Fruit fly (Drosophila melanogaster) whole organism, wandering third instar larva: ENCODE results near the gene PGAP1.

ENCODE experiments used
- Abd-B ChIP-seq: fragments of >200 bp; optimal IDR thresholded peaks from 2 replicates; lab custom pipeline; 2017; ENCODE audit warnings: missing biosample characterization, missing genetic modification characterization
- CG32264 ChIP-seq: fragments of 200-800 bp; sonication (Bioruptor generic); optimal IDR thresholded peaks from 2 replicates; lab custom pipeline; 2016; ENCODE audit warnings: missing biosample characterization, missing genetic modification characterization
- CG9705 ChIP-seq: fragments of 200-800 bp; sonication (Bioruptor generic); optimal IDR thresholded peaks from 2 replicates; lab custom pipeline; 2018; ENCODE audit warnings: missing biosample characterization, mild to moderate bottlenecking, missing genetic modification characterization
- Dfd ChIP-seq: fragments of >200 bp; optimal IDR thresholded peaks from 2 replicates; lab custom pipeline; 2017; ENCODE audit warnings: missing biosample characterization, missing genetic modification characterization
- Dif ChIP-seq: fragments of 200-275, 200-300 bp; sonication (Bioruptor generic); optimal IDR thresholded peaks from 2 replicates; lab custom pipeline; 2018; ENCODE audit warnings: missing biosample characterization, missing genetic modification characterization; ENCODE audit not compliant: partially characterized antibody
- GATAd ChIP-seq: sonication (Bioruptor generic); optimal IDR thresholded peaks from 2 replicates; lab custom pipeline; 2016; ENCODE audit warnings: missing biosample characterization, missing genetic modification characterization
- HLH106 ChIP-seq: fragments of 200-800 bp; optimal IDR thresholded peaks from 3 replicates; lab custom pipeline; 2019; ENCODE audit warnings: missing biosample characterization, mild to moderate bottlenecking, missing genetic modification characterization, moderate library complexity
- Hnf4 ChIP-seq: fragments of 200-800 bp; sonication (Bioruptor generic); optimal IDR thresholded peaks from 2 replicates; lab custom pipeline; 2016; ENCODE audit warnings: missing biosample characterization, mild to moderate bottlenecking, missing genetic modification characterization
- Jra ChIP-seq: sonication (Bioruptor generic); optimal IDR thresholded peaks from 2 replicates; lab custom pipeline; 2016; ENCODE audit warnings: missing biosample characterization, missing genetic modification characterization
- Mio ChIP-seq: sonication (Bioruptor generic); optimal IDR thresholded peaks from 2 replicates; lab custom pipeline; 2016; ENCODE audit warnings: missing biosample characterization, missing genetic modification characterization
- Myc ChIP-seq: fragments of >200 bp; optimal IDR thresholded peaks from 2 replicates; lab custom pipeline; 2017
- N ChIP-seq: fragments of >200 bp; optimal IDR thresholded peaks from 2 replicates; lab custom pipeline; 2018; ENCODE audit warnings: missing biosample characterization, missing external identifiers, missing genetic modification characterization
- OdsH ChIP-seq: fragments of 200-800 bp; sonication (Bioruptor generic); optimal IDR thresholded peaks from 2 replicates; lab custom pipeline; 2016; ENCODE audit warnings: missing biosample characterization, mild to moderate bottlenecking, missing genetic modification characterization
- Rel ChIP-seq, 2 experiments: fragments of 200-800 bp; sonication (Bioruptor generic) in 1 of 2; optimal IDR thresholded peaks; 2 replicates in 1 of 2; 3 replicates in 1 of 2; lab custom pipeline; 2016 to 2019; ENCODE audit warnings: mild to moderate bottlenecking in 2 of 2, missing biosample characterization in 2 of 2, missing genetic modification characterization in 2 of 2, moderate library complexity in 1 of 2
- Sp1 ChIP-seq: fragments of 200-800 bp; sonication (Bioruptor generic); optimal IDR thresholded peaks from 3 replicates; lab custom pipeline; 2019; ENCODE audit warnings: missing biosample characterization, mild to moderate bottlenecking, missing genetic modification characterization, moderate library complexity
- Vsx2 ChIP-seq: fragments of 200-300, 225-300 bp; sonication (Bioruptor generic); optimal IDR thresholded peaks from 2 replicates; lab custom pipeline; 2018; ENCODE audit warnings: missing biosample characterization, missing genetic modification characterization; ENCODE audit not compliant: partially characterized antibody
- br ChIP-seq: fragments of 200-800 bp; sonication (Bioruptor generic); optimal IDR thresholded peaks from 2 replicates; lab custom pipeline; 2016; ENCODE audit warnings: missing biosample characterization, missing genetic modification characterization
- brk ChIP-seq: fragments of 200-800 bp; sonication (Bioruptor generic); optimal IDR thresholded peaks from 2 replicates; lab custom pipeline; 2016; ENCODE audit warnings: missing biosample characterization, mild to moderate bottlenecking, missing genetic modification characterization
- dl ChIP-seq, 2 experiments: fragments of 175-275, 200-275 bp in 1 of 2; fragments of 200-275 bp in 1 of 2; sonication (Bioruptor generic); optimal IDR thresholded peaks; lab custom pipeline; 2018; ENCODE audit warnings: mild to moderate bottlenecking in 2 of 2, missing biosample characterization in 2 of 2, missing genetic modification characterization in 2 of 2, moderate library complexity in 2 of 2; ENCODE audit not compliant: partially characterized antibody in 2 of 2, insufficient read depth in 1 of 2
- dmrt93B ChIP-seq: fragments of 200-800 bp; sonication (Bioruptor generic); optimal IDR thresholded peaks from 2 replicates; lab custom pipeline; 2018; ENCODE audit warnings: missing biosample characterization, mild to moderate bottlenecking, missing genetic modification characterization
- dsf ChIP-seq: sonication (Bioruptor generic); optimal IDR thresholded peaks from 2 replicates; lab custom pipeline; 2016; ENCODE audit warnings: missing biosample characterization, missing genetic modification characterization, borderline replicate concordance
- ey ChIP-seq: fragments of 200-800 bp; sonication (Bioruptor generic); optimal IDR thresholded peaks from 2 replicates; lab custom pipeline; 2016; ENCODE audit warnings: missing biosample characterization, missing genetic modification characterization
- foxo ChIP-seq, 2 experiments: fragments of 200-800 bp; sonication (Bioruptor generic); optimal IDR thresholded peaks; 2 replicates in 1 of 2; 3 replicates in 1 of 2; lab custom pipeline; 2016 to 2017; ENCODE audit warnings: missing biosample characterization in 2 of 2, missing genetic modification characterization in 2 of 2
- fru ChIP-seq: fragments of 200-800 bp; sonication (Bioruptor generic); optimal IDR thresholded peaks from 3 replicates; lab custom pipeline; 2016; ENCODE audit warnings: missing biosample characterization, mild to moderate bottlenecking, missing genetic modification characterization
- h ChIP-seq: fragments of 200-800 bp; sonication (Bioruptor generic); optimal IDR thresholded peaks from 3 replicates; lab custom pipeline; 2016; ENCODE audit warnings: missing biosample characterization, mild to moderate bottlenecking, missing genetic modification characterization
- jim ChIP-seq: fragments of 175-275, 200-325 bp; sonication (Bioruptor generic); optimal IDR thresholded peaks from 2 replicates; lab custom pipeline; 2016; ENCODE audit warnings: missing biosample characterization, mild to moderate bottlenecking, missing genetic modification characterization
- lola ChIP-seq: fragments of >200 bp; optimal IDR thresholded peaks from 2 replicates; lab custom pipeline; 2017; ENCODE audit warnings: missing biosample characterization, missing genetic modification characterization
- pan ChIP-seq: fragments of >200 bp; optimal IDR thresholded peaks from 2 replicates; lab custom pipeline; 2017
- psq ChIP-seq: fragments of 200-800 bp; sonication (Bioruptor generic); optimal IDR thresholded peaks from 3 replicates; lab custom pipeline; 2017; ENCODE audit warnings: missing biosample characterization, mild to moderate bottlenecking, missing genetic modification characterization, moderate library complexity
- rgr ChIP-seq: fragments of 200-800 bp; sonication (Bioruptor generic); optimal IDR thresholded peaks from 3 replicates; lab custom pipeline; 2016; ENCODE audit warnings: missing biosample characterization, mild to moderate bottlenecking, missing genetic modification characterization
- sage ChIP-seq: fragments of 200-800 bp; sonication (Bioruptor generic); optimal IDR thresholded peaks from 2 replicates; lab custom pipeline; 2016; ENCODE audit warnings: missing biosample characterization, mild to moderate bottlenecking, missing genetic modification characterization
- sv ChIP-seq: fragments of 200-800 bp; sonication (Bioruptor generic); optimal IDR thresholded peaks from 3 replicates; lab custom pipeline; 2016; ENCODE audit warnings: missing biosample characterization, missing genetic modification characterization
- tai ChIP-seq: sonication (Bioruptor generic); optimal IDR thresholded peaks from 2 replicates; lab custom pipeline; 2016; ENCODE audit warnings: missing biosample characterization, missing genetic modification characterization
- usp ChIP-seq: fragments of >200 bp; optimal IDR thresholded peaks from 2 replicates; lab custom pipeline; 2017; ENCODE audit warnings: missing biosample characterization, missing genetic modification characterization
- woc ChIP-seq: sonication (Bioruptor generic); optimal IDR thresholded peaks from 2 replicates; lab custom pipeline; 2016; ENCODE audit warnings: missing biosample characterization, mild to moderate bottlenecking, missing genetic modification characterization

Gene PGAP1

dm6 chrX:5699824-5700498, 10.7 kb upstream of the PGAP1 start:
- TF ChIP-seq HLH106 (tag; lab: Kevin White, UChicago): peak; percentile 48
- peak in 1 of 2 experiments; percentile 71 for TF ChIP-seq foxo (GFP tag; optimal IDR thresholded peaks at IDR 0.05; lab: Kevin White, UChicago)
- no peak for TF ChIP-seq Dif (GFP tag; lab: Kevin White, UChicago)
- TF ChIP-seq psq (GFP tag; lab: Kevin White, UChicago): peak; percentile 44
- TF ChIP-seq sage: peak; percentile 18
- TF ChIP-seq CG32264 (GFP tag; lab: Kevin White, UChicago): no peak
- TF ChIP-seq woc (GFP tag; lab: Kevin White, UChicago): peak; percentile 70
- peak; percentile 67 for TF ChIP-seq sv
- TF ChIP-seq Hnf4 (GFP tag; lab: Kevin White, UChicago): no peak
- peak; percentile 63 for TF ChIP-seq rgr
- TF ChIP-seq fru (GFP tag; lab: Kevin White, UChicago): peak; percentile 66
- TF ChIP-seq Sp1 (GFP tag; lab: Kevin White, UChicago): peak; percentile 17
- TF ChIP-seq h (GFP tag; lab: Kevin White, UChicago): peak; percentile 72
- peak; percentile 60 for TF ChIP-seq ey (GFP tag; lab: Kevin White, UChicago)
- peak; percentile 48 for TF ChIP-seq OdsH (GFP tag; lab: Kevin White, UChicago)
- TF ChIP-seq dmrt93B (GFP tag; lab: Kevin White, UChicago): no peak
- TF ChIP-seq br (GFP tag; lab: Kevin White, UChicago): peak; percentile 33

dm6 chrX:5698087-5698727, 8.9 kb upstream of the PGAP1 start, which contains the start of gene AdamTS-B:
AdamTS-B (plus strand) TSS chrX:5698557.
- TF ChIP-seq N (GFP tag; lab: Kevin White, UChicago): no peak
- TF ChIP-seq h (GFP tag; lab: Kevin White, UChicago): peak; percentile 49
- TF ChIP-seq Myc (lab: Kevin White, UChicago): peak; percentile 94
- peak; percentile 47 for TF ChIP-seq br (GFP tag; lab: Kevin White, UChicago)
- no peak for TF ChIP-seq jim (GFP tag; lab: Kevin White, UChicago)
- no peak for TF ChIP-seq dl (GFP tag; optimal IDR thresholded peaks at IDR 0.05; lab: Kevin White, UChicago; ENCODE audit: insufficient read depth in 1 of 2, partially characterized antibody in 2 of 2)
- peak; percentile 51 for TF ChIP-seq CG9705
- no peak for TF ChIP-seq brk
- TF ChIP-seq Dif (GFP tag; lab: Kevin White, UChicago): no peak
- peak; percentile 35 for TF ChIP-seq rgr
- TF ChIP-seq Hnf4 (GFP tag; lab: Kevin White, UChicago): no peak
- peak; percentile 51 for TF ChIP-seq ey (GFP tag; lab: Kevin White, UChicago)
- peak; percentile 72 for TF ChIP-seq fru (GFP tag; lab: Kevin White, UChicago)
- TF ChIP-seq OdsH (GFP tag; lab: Kevin White, UChicago): peak; percentile 60
- TF ChIP-seq sv: no peak
- peak; percentile 74 for TF ChIP-seq HLH106 (tag; lab: Kevin White, UChicago)
- TF ChIP-seq dmrt93B (GFP tag; lab: Kevin White, UChicago): peak; percentile 52
- no peak for TF ChIP-seq lola (GFP tag; lab: Kevin White, UChicago)
- peak in 1 of 2 experiments; percentile 74 for TF ChIP-seq foxo (GFP tag; optimal IDR thresholded peaks at IDR 0.05; lab: Kevin White, UChicago)
- peak; percentile 59 for TF ChIP-seq Sp1 (GFP tag; lab: Kevin White, UChicago)
- TF ChIP-seq sage: no peak
- TF ChIP-seq psq (GFP tag; lab: Kevin White, UChicago): peak; percentile 22

DNA sequence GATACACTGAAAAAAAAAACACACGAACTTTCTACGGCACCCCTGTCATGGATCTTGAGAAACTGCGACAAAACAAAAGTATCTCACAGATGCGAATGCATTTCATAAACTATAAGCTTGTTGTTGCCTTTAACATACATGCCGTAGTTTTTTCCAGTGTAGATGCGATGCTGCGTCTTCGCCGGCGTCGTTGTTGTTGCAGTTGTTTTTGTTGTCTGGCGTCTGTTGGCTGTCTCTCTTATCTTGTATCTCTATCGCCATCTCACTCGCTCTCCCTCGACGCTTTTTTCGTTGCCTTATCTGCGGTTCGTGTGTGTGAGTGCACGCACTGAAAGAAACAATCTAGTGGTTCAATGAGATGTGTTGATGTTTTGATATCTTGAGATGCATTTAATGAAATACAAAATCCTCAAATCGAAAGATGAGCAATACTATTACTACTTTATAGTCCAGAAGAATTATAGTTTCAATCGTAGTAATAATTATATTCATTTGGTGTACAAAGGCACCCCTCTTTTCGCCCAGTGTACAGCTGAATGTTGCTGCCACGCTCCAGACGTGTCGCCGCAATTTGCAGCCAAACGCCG, 7.3 kb upstream of the PGAP1 start:
- peak; percentile 93 for TF ChIP-seq psq (GFP tag; lab: Kevin White, UChicago)
- TF ChIP-seq Dif (GFP tag; lab: Kevin White, UChicago): no peak
- peak; percentile 98 for TF ChIP-seq ey (GFP tag; lab: Kevin White, UChicago)
- peak; percentile 89 for TF ChIP-seq dsf (GFP tag; lab: Kevin White, UChicago)
- TF ChIP-seq foxo (GFP tag; optimal IDR thresholded peaks at IDR 0.05; lab: Kevin White, UChicago): peak; percentile 86 to 99
- TF ChIP-seq CG9705: peak; percentile 93
- TF ChIP-seq HLH106 (tag; lab: Kevin White, UChicago): peak; percentile 79
- no peak for TF ChIP-seq tai (GFP tag; lab: Kevin White, UChicago)
- TF ChIP-seq sage: peak; percentile 94
- peak; percentile 67 for TF ChIP-seq jim (GFP tag; lab: Kevin White, UChicago)
- peak; percentile 92 for TF ChIP-seq woc (GFP tag; lab: Kevin White, UChicago)
- TF ChIP-seq Rel (GFP tag; optimal IDR thresholded peaks at IDR 0.05; lab: Kevin White, UChicago): peak; percentile 82
- TF ChIP-seq Rel (tag; optimal IDR thresholded peaks at IDR 0.05; lab: Kevin White, UChicago): peak; percentile 38
- peak; percentile 98 for TF ChIP-seq fru (GFP tag; lab: Kevin White, UChicago)
- TF ChIP-seq dl (GFP tag; optimal IDR thresholded peaks at IDR 0.05; lab: Kevin White, UChicago; ENCODE audit: insufficient read depth in 1 of 2, partially characterized antibody in 2 of 2): no peak
- TF ChIP-seq br (GFP tag; lab: Kevin White, UChicago): peak; percentile 98
- TF ChIP-seq Hnf4 (GFP tag; lab: Kevin White, UChicago): peak; percentile 97
- TF ChIP-seq rgr: peak; percentile 97
- TF ChIP-seq Sp1 (GFP tag; lab: Kevin White, UChicago): peak; percentile 93
- TF ChIP-seq Jra (GFP tag; lab: Kevin White, UChicago): peak; percentile 93
- TF ChIP-seq usp (GFP tag; lab: Kevin White, UChicago): no peak
- no peak for TF ChIP-seq Myc (lab: Kevin White, UChicago)
- TF ChIP-seq dmrt93B (GFP tag; lab: Kevin White, UChicago): peak; percentile 94
- no peak for TF ChIP-seq Vsx2
- no peak for TF ChIP-seq lola (GFP tag; lab: Kevin White, UChicago)
- peak; percentile 87 for TF ChIP-seq Mio (GFP tag; lab: Kevin White, UChicago)
- no peak for TF ChIP-seq Dfd
- peak; percentile 98 for TF ChIP-seq h (GFP tag; lab: Kevin White, UChicago)
- TF ChIP-seq GATAd (GFP tag; lab: Kevin White, UChicago): peak; percentile 90
- peak; percentile 90 for TF ChIP-seq CG32264 (GFP tag; lab: Kevin White, UChicago)
- TF ChIP-seq OdsH (GFP tag; lab: Kevin White, UChicago): peak; percentile 95
- no peak for TF ChIP-seq pan (lab: Kevin White, UChicago)
- peak; percentile 99 for TF ChIP-seq sv
- TF ChIP-seq Abd-B (GFP tag; lab: Kevin White, UChicago): no peak
- no peak for TF ChIP-seq N (GFP tag; lab: Kevin White, UChicago)
